Fruit fly (Drosophila melanogaster) whole organism, prepupa: Measurements from ENCODE around the gene elav.

Source experiments
- Blimp-1 ChIP-seq: fragments of 200-800 bp; sonication (Bioruptor generic); optimal IDR thresholded peaks from 3 replicates; lab custom pipeline; 2017; ENCODE audit warnings: missing biosample characterization, missing genetic modification characterization, mild to moderate bottlenecking, moderate library complexity, missing genetic modification reagents
- CG10669 ChIP-seq: fragments of 200-800 bp; sonication (Bioruptor generic); optimal IDR thresholded peaks from 3 replicates; lab custom pipeline; 2018; ENCODE audit warnings: missing biosample characterization, mild to moderate bottlenecking, missing genetic modification characterization, moderate library complexity
- CG11294 ChIP-seq: fragments of 200-800 bp; sonication (Bioruptor generic); IDR thresholded peaks from 2 replicates; pipeline ENCODE4 v1.3.6; 2022; ENCODE audit warnings: missing biosample characterization, missing genetic modification characterization
- CG15336 ChIP-seq: fragments of 200-800 bp; sonication (Bioruptor generic); IDR thresholded peaks from 2 replicates; pipeline ENCODE4 v1.3.6; 2022; ENCODE audit warnings: missing biosample characterization, missing genetic modification characterization
- CG1621 ChIP-seq: fragments of 200-800 bp; sonication (Bioruptor generic); optimal IDR thresholded peaks from 3 replicates; lab custom pipeline; 2018; ENCODE audit warnings: missing biosample characterization, mild to moderate bottlenecking, missing genetic modification characterization
- CG16779 ChIP-seq: fragments of 200-800 bp; sonication (Bioruptor generic); optimal IDR thresholded peaks from 3 replicates; lab custom pipeline; 2017; ENCODE audit warnings: missing biosample characterization, mild to moderate bottlenecking, missing genetic modification characterization
- CG3032 ChIP-seq: fragments of 200-800 bp; optimal IDR thresholded peaks from 2 replicates; lab custom pipeline; 2019; ENCODE audit warnings: missing biosample characterization, mild to moderate bottlenecking, missing genetic modification characterization, moderate library complexity
- CG34406 ChIP-seq: fragments of 200-800 bp; sonication (Bioruptor generic); optimal IDR thresholded peaks from 3 replicates; lab custom pipeline; 2016; ENCODE audit warnings: missing biosample characterization, missing genetic modification characterization
- CG3919 ChIP-seq: fragments of 200-800 bp; sonication (Bioruptor generic); optimal IDR thresholded peaks from 3 replicates; lab custom pipeline; 2016; ENCODE audit warnings: missing biosample characterization, missing genetic modification characterization
- CG4318 ChIP-seq: fragments of 200-800 bp; sonication (Bioruptor generic); optimal IDR thresholded peaks from 3 replicates; lab custom pipeline; 2017; ENCODE audit warnings: missing biosample characterization, mild to moderate bottlenecking, missing genetic modification characterization
- CG6163 ChIP-seq: fragments of 200-800 bp; sonication (Bioruptor generic); IDR thresholded peaks from 3 replicates; pipeline ENCODE4 v1.3.6; 2022; ENCODE audit warnings: missing biosample characterization, missing genetic modification characterization
- CG6276 ChIP-seq: fragments of 200-800 bp; sonication (Bioruptor generic); optimal IDR thresholded peaks from 2 replicates; lab custom pipeline; 2017; ENCODE audit warnings: missing biosample characterization, mild to moderate bottlenecking, missing genetic modification characterization
- CG6854 ChIP-seq: fragments of 200-800 bp; sonication (Bioruptor generic); optimal IDR thresholded peaks from 2 replicates; lab custom pipeline; 2017; ENCODE audit warnings: missing biosample characterization, mild to moderate bottlenecking, missing genetic modification characterization
- CG8119 ChIP-seq: fragments of 200-800 bp; sonication (Bioruptor generic); IDR thresholded peaks from 3 replicates; pipeline ENCODE4 v1.3.6; 2022; ENCODE audit warnings: missing biosample characterization, missing genetic modification characterization
- CG8632 ChIP-seq: fragments of 200-800 bp; sonication (Bioruptor generic); optimal IDR thresholded peaks from 3 replicates; lab custom pipeline; 2016; ENCODE audit warnings: missing biosample characterization, missing genetic modification characterization
- CG9139 ChIP-seq: fragments of 200-800 bp; sonication (Bioruptor generic); optimal IDR thresholded peaks from 3 replicates; lab custom pipeline; 2017; ENCODE audit warnings: missing biosample characterization, mild to moderate bottlenecking, missing genetic modification characterization
- Eip93F ChIP-seq: fragments of 200-800 bp; sonication (Bioruptor generic); optimal IDR thresholded peaks from 2 replicates; lab custom pipeline; 2016; ENCODE audit warnings: missing biosample characterization, mild to moderate bottlenecking, missing genetic modification characterization
- Ets21C ChIP-seq: fragments of 200-800 bp; sonication (Bioruptor generic); optimal IDR thresholded peaks from 3 replicates; lab custom pipeline; 2016; ENCODE audit warnings: missing biosample characterization, missing genetic modification characterization
- Gug ChIP-seq: fragments of 200-800 bp; sonication (Bioruptor generic); IDR thresholded peaks from 2 replicates; pipeline ENCODE4 v1.3.6; 2022; ENCODE audit warnings: missing biosample characterization, missing genetic modification characterization
- Hr38 ChIP-seq: sonication (Bioruptor generic); optimal IDR thresholded peaks from 2 replicates; lab custom pipeline; 2016; ENCODE audit warnings: missing biosample characterization, missing genetic modification characterization
- Hr4 ChIP-seq: fragments of 200-800 bp; sonication (Bioruptor generic); optimal IDR thresholded peaks from 3 replicates; lab custom pipeline; 2016; ENCODE audit warnings: missing biosample characterization, missing genetic modification characterization
- Met ChIP-seq: fragments of 200-800 bp; sonication (Bioruptor generic); optimal IDR thresholded peaks from 3 replicates; lab custom pipeline; 2016; ENCODE audit warnings: missing biosample characterization, missing genetic modification characterization
- OdsH ChIP-seq: fragments of 200-800 bp; sonication (Bioruptor generic); optimal IDR thresholded peaks from 3 replicates; lab custom pipeline; 2016; ENCODE audit warnings: missing biosample characterization, missing genetic modification characterization
- Smox ChIP-seq: fragments of 200-800 bp; sonication (Bioruptor generic); optimal IDR thresholded peaks from 3 replicates; lab custom pipeline; 2016; ENCODE audit warnings: missing biosample characterization, missing genetic modification characterization
- Sox102F ChIP-seq: fragments of 200-800 bp; sonication (Bioruptor generic); optimal IDR thresholded peaks from 2 replicates; lab custom pipeline; 2016; ENCODE audit warnings: missing biosample characterization, mild to moderate bottlenecking, missing genetic modification characterization
- Sox14 ChIP-seq: fragments of 200-800 bp; sonication (Bioruptor generic); optimal IDR thresholded peaks from 3 replicates; lab custom pipeline; 2016; ENCODE audit warnings: missing biosample characterization, missing genetic modification characterization
- Sox15 ChIP-seq: fragments of 200-800 bp; sonication (Bioruptor generic); optimal IDR thresholded peaks from 3 replicates; lab custom pipeline; 2016; ENCODE audit warnings: missing biosample characterization, missing genetic modification characterization
- achi ChIP-seq: fragments of 200-800 bp; sonication (Bioruptor generic); optimal IDR thresholded peaks from 3 replicates; lab custom pipeline; 2016; ENCODE audit warnings: missing biosample characterization, missing genetic modification characterization
- acj6 ChIP-seq: fragments of 200-800 bp; sonication (Bioruptor generic); optimal IDR thresholded peaks from 3 replicates; lab custom pipeline; 2016; ENCODE audit warnings: missing biosample characterization, missing genetic modification characterization
- cyc ChIP-seq: fragments of 200-800 bp; sonication (Bioruptor generic); optimal IDR thresholded peaks from 3 replicates; lab custom pipeline; 2016; ENCODE audit warnings: missing biosample characterization, missing genetic modification characterization
- dsx ChIP-seq: fragments of 200-800 bp; optimal IDR thresholded peaks from 3 replicates; lab custom pipeline; 2019; ENCODE audit warnings: missing biosample characterization, mild to moderate bottlenecking, missing genetic modification characterization, moderate library complexity; ENCODE audit not compliant: poor library complexity, severe bottlenecking
- esn ChIP-seq: fragments of 200-800 bp; sonication (Bioruptor generic); optimal IDR thresholded peaks from 2 replicates; lab custom pipeline; 2016; ENCODE audit warnings: missing biosample characterization, mild to moderate bottlenecking, missing genetic modification characterization, moderate library complexity
- fkh ChIP-seq: fragments of 200-800 bp; sonication (Bioruptor generic); optimal IDR thresholded peaks from 3 replicates; lab custom pipeline; 2017; ENCODE audit warnings: missing biosample characterization, mild to moderate bottlenecking, missing genetic modification characterization, moderate library complexity
- lz ChIP-seq: fragments of 200-800 bp; sonication (Bioruptor generic); optimal IDR thresholded peaks from 3 replicates; lab custom pipeline; 2016; ENCODE audit warnings: missing biosample characterization, missing genetic modification characterization
- ss ChIP-seq, 2 experiments: fragments of 200-800 bp; sonication (Bioruptor generic); optimal IDR thresholded peaks; 2 replicates in 1 of 2; 3 replicates in 1 of 2; lab custom pipeline; 2017 to 2018; ENCODE audit warnings: mild to moderate bottlenecking in 2 of 2, missing biosample characterization in 2 of 2, missing genetic modification characterization in 2 of 2, moderate library complexity in 1 of 2
- svp ChIP-seq: fragments of 200-800 bp; sonication (Bioruptor generic); peaks from one replicate; lab custom pipeline; 2016; ENCODE audit warnings: missing biosample characterization, missing genetic modification characterization
- topi ChIP-seq: fragments of 200-800 bp; sonication (Bioruptor generic); optimal IDR thresholded peaks from 3 replicates; lab custom pipeline; 2016; ENCODE audit warnings: missing biosample characterization, missing genetic modification characterization
- vri ChIP-seq: fragments of 200-800 bp; sonication (Bioruptor generic); optimal IDR thresholded peaks from 3 replicates; lab custom pipeline; 2016; ENCODE audit warnings: missing biosample characterization, mild to moderate bottlenecking, missing genetic modification characterization

The elav gene

DNA sequence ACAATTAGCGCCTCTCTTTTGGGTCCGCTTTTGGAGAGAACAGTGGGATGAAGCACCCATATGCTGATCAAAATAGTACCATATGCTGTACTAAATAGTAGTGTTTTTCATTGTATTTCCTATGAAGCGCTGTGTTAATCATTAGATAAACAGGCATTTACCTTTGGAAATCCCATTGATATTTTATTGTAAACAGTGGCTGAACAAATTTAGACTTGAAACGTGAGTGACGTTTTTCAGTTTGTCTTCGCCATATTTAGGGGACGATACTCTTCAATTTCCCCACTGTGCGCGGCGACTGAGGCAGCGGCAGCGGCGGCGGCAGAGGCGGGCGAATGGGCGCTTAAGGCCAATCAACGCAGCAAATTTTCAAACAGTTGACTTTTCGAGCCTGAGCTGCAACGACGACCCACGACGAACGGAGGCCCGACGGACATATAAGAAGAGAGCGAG, 23.4 kb downstream of the elav start (continued):
- TF ChIP-seq lz (GFP tag; lab: Kevin White, UChicago) (peak; percentile 72), ss (GFP tag; optimal IDR thresholded peaks at IDR 0.05; lab: Kevin White, UChicago) (peak; percentile 14 to 63), CG6163 (GFP tag; lab: Robert Waterston, UW) (peak; percentile 60; the same call in 2 of the 3 replicates), Blimp-1 (GFP tag; lab: Kevin White, UChicago) (peak; percentile 34), CG6276 (GFP tag; lab: Kevin White, UChicago) (peak; percentile 86), svp (peak; percentile 90), vri (GFP tag; lab: Kevin White, UChicago) (peak; percentile 65), Ets21C (GFP tag; lab: Kevin White, UChicago) (peak; percentile 70), Met (GFP tag; lab: Kevin White, UChicago) (no peak), Smox (no peak), acj6 (GFP tag; lab: Kevin White, UChicago) (peak; percentile 68), CG4318 (GFP tag; lab: Kevin White, UChicago) (peak; percentile 82), CG8119 (GFP tag; lab: Robert Waterston, UW) (peak; percentile 78), Hr38 (GFP tag; lab: Kevin White, UChicago) (no peak), esn (peak; percentile 73), Sox102F (GFP tag; lab: Kevin White, UChicago) (no peak), CG34406 (GFP tag; lab: Kevin White, UChicago) (peak; percentile 64), cyc (peak; percentile 70), CG8632 (GFP tag; lab: Kevin White, UChicago) (peak; percentile 59), topi (peak; percentile 79), Gug (peak; percentile 59; the same call in 1 of the 2 replicates), Eip93F (GFP tag; lab: Kevin White, UChicago) (peak; percentile 4)

DNA sequence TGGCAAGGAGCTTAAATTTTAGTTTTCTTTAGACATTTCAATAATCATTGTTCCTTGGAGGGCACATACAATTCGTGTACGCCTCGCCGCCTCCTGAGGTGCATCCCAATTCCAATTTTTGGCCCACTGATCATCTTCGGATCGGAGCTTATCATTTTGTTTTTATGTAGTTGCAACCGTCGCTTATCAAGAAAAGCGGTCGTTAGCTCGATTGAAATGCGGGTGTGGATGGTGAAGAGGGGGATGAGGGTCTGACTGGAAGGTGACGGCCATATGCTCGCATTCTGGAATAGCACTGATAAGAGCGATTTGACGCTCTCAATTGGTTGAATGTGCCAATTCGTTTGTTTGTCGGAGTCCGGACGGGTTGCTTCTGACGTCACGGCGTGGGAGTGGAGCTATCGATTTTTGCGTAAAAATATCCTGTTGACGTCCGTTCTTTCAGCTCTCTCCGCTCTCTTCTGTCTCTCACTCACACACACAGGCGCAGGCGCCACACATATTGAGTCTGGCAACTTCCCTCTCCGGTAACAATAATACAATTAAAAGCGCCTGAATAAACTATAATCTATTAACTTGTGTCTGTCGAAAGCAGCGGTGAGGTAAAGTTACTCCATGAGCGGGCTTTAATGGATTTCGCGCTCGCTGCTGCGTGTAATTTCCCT, 24.0 kb downstream of the elav start:
- TF ChIP-seq Ets21C (GFP tag; lab: Kevin White, UChicago) (no peak), Hr4 (no peak), CG15336 (GFP tag; lab: Robert Waterston, UW) (no peak), OdsH (GFP tag; lab: Kevin White, UChicago) (no peak), svp (peak; percentile 82), Hr38 (GFP tag; lab: Kevin White, UChicago) (no peak)

DNA sequence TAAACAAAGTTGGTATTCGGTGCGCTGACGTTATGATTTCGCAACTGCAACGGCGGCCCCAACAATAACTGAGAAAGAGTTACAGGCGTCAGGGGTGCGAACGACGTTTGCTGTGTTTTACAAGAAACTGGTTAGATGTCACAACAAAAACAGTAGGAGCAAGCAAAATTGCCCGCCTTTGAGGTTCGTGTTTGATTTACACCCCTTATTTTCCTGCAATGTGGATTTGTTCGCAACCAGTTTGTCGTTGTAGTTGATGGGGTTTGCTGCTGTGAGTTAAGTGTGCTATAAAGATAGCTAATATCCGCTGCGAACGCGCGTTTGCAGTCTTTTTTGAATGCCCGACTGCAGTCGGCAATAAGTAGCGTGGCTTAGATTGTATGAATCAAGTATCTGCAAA, 24.6 kb downstream of the elav start:
- TF ChIP-seq Ets21C (GFP tag; lab: Kevin White, UChicago): no peak
- TF ChIP-seq CG10669 (GFP tag; lab: Kevin White, UChicago): no peak
- TF ChIP-seq Hr4: no peak
- no peak for TF ChIP-seq CG9139
- no peak for TF ChIP-seq CG11294
- TF ChIP-seq fkh (GFP tag; lab: Kevin White, UChicago): no peak
- no peak for TF ChIP-seq CG3919 (GFP tag; lab: Kevin White, UChicago)
- TF ChIP-seq CG34406 (GFP tag; lab: Kevin White, UChicago): no peak
- TF ChIP-seq Hr38 (GFP tag; lab: Kevin White, UChicago): no peak
- TF ChIP-seq Eip93F (GFP tag; lab: Kevin White, UChicago): no peak
- no peak for TF ChIP-seq Sox15
- no peak for TF ChIP-seq CG4318 (GFP tag; lab: Kevin White, UChicago)
- no peak for TF ChIP-seq CG16779

DNA sequence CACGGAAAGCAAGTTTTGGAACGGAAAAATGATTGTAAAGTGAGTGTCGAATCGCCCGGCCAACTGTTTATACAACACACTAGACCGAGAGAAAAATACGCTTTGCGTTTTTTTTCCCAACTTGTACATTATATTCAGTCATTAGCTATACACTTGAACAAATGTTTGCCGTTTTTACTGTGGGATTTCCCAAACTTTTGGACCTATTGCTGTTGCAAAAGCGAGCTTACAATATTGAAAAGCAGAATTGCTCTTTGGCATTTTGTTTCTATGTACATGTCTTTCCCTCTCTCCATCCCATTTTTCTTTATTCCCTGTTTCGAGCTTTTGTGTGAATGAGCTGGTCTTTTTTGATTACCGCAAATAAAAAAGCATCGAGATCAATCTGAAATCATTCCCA, 25.6 kb downstream of the elav start:
- TF ChIP-seq svp (peak; percentile 89), CG10669 (GFP tag; lab: Kevin White, UChicago) (no peak), Ets21C (GFP tag; lab: Kevin White, UChicago) (no peak)

DNA sequence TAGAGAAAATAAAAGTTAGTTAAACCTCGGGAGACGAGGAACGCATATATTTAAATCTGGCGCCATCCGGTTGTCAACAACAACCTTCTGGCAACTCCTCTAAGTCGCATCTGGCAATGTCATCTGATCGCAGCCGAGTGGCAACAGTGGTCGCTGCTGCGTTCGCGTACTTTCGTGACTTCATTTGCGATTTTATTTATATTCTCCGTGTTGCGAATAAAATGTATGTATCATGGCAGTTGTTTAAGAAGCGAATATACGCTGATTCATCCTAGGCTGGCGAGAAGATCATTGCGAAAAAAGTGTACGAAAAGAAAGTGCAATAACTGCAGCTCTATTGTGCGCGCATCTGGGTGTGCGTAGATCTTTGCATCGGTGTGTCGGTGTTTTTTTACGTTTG, 26.7 kb downstream of the elav start, which contains the start of gene svr:
Gene svr (plus strand): TSS at position 121 of the 400 bp plus-strand sequence.
- peak; percentile 84 for TF ChIP-seq fkh (GFP tag; lab: Kevin White, UChicago)
- peak; percentile 37 for TF ChIP-seq svp
- TF ChIP-seq achi (GFP tag; lab: Kevin White, UChicago): peak; percentile 36
- TF ChIP-seq dsx (GFP tag; lab: Kevin White, UChicago): peak; percentile 11
- TF ChIP-seq CG1621 (tag; lab: Kevin White, UChicago): peak; percentile 33
- no peak for TF ChIP-seq CG15336 (GFP tag; lab: Robert Waterston, UW)
- TF ChIP-seq OdsH (GFP tag; lab: Kevin White, UChicago): no peak
- TF ChIP-seq Eip93F (GFP tag; lab: Kevin White, UChicago): no peak
- peak; percentile 0 for TF ChIP-seq Sox14 (GFP tag; lab: Kevin White, UChicago)
- TF ChIP-seq CG3032 (tag; lab: Kevin White, UChicago): no peak
- no peak for TF ChIP-seq vri (GFP tag; lab: Kevin White, UChicago)
- TF ChIP-seq CG6854: no peak
